Worm (Caenorhabditis elegans) whole organism, L4 larva: ENCODE data around the gene ZK686.2.

ENCODE experiments used
- F10B5.3 ChIP-seq: sonication (generic microtip); optimal IDR thresholded peaks from 2 replicates; lab custom pipeline; 2016; ENCODE audit warnings: mild to moderate bottlenecking, missing genetic modification characterization, missing compliant biosample characterization
- T20F7.1 ChIP-seq: fragments of 200-800 bp; sonication (Bioruptor generic); optimal IDR thresholded peaks from 2 replicates; lab custom pipeline; 2018; ENCODE audit warnings: mild to moderate bottlenecking, missing genetic modification characterization, missing compliant biosample characterization
- ZK337.2 ChIP-seq: fragments of 200-800 bp; sonication (Bioruptor generic); IDR thresholded peaks from 2 replicates; pipeline ENCODE4 v1.3.6; 2022; ENCODE audit warnings: missing genetic modification reagents, missing genetic modification characterization, missing compliant biosample characterization
- aha-1 ChIP-seq: fragments of 150-350 bp; peaks from one replicate; lab custom pipeline; 2014; ENCODE audit warnings: missing biosample characterization, missing genetic modification characterization
- aly-2 ChIP-seq: sonication (generic microtip); optimal IDR thresholded peaks from 2 replicates; lab custom pipeline; 2018; ENCODE audit warnings: missing biosample characterization, missing genetic modification characterization
- ceh-20 ChIP-seq: fragments of 200-800 bp; sonication (Bioruptor generic); IDR thresholded peaks from 2 replicates; pipeline ENCODE4 v1.3.6; 2022; ENCODE audit warnings: missing genetic modification reagents, missing genetic modification characterization, missing compliant biosample characterization
- ceh-28 ChIP-seq: fragments of 150-350 bp; optimal IDR thresholded peaks from 2 replicates; lab custom pipeline; 2014; ENCODE audit warnings: missing biosample characterization, missing genetic modification reagents, missing genetic modification characterization
- ceh-32 ChIP-seq: sonication (generic microtip); optimal IDR thresholded peaks from 2 replicates; lab custom pipeline; 2016; ENCODE audit warnings: mild to moderate bottlenecking, missing genetic modification characterization, missing compliant biosample characterization; ENCODE audit not compliant: poor library complexity
- ceh-62 ChIP-seq: sonication (generic microtip); optimal IDR thresholded peaks from 2 replicates; lab custom pipeline; 2017; ENCODE audit warnings: missing biosample characterization, missing genetic modification characterization
- ces-1 ChIP-seq: fragments of 150-350 bp; sonication (generic microtip); optimal IDR thresholded peaks from 4 replicates; lab custom pipeline; 2014; ENCODE audit warnings: missing biosample characterization, missing genetic modification reagents, missing genetic modification characterization
- daf-16 ChIP-seq, 3 experiments: sonication (generic microtip); optimal IDR thresholded peaks; 2 replicates each; lab custom pipeline; 2016 to 2017; ENCODE audit warnings: missing genetic modification characterization in 3 of 3, missing genetic modification reagents in 3 of 3, mild to moderate bottlenecking in 2 of 3, missing compliant biosample characterization in 2 of 3, missing biosample characterization in 1 of 3, moderate library complexity in 1 of 3
- daf-19 ChIP-seq: fragments of 200-800 bp; sonication (Bioruptor generic); conservative IDR thresholded peaks from 2 replicates; pipeline ENCODE4 v1.3.6; 2022; ENCODE audit warnings: missing genetic modification characterization, missing compliant biosample characterization
- dmd-6 ChIP-seq: fragments of 200-800 bp; sonication (Bioruptor generic); IDR thresholded peaks from 2 replicates; pipeline ENCODE4 v1.3.6; 2022; ENCODE audit warnings: missing genetic modification reagents, missing genetic modification characterization, missing compliant biosample characterization
- dmd-8 ChIP-seq: fragments of 200-800 bp; sonication (Bioruptor generic); IDR thresholded peaks from 2 replicates; pipeline ENCODE4 v1.3.6; 2022; ENCODE audit warnings: missing genetic modification characterization, missing compliant biosample characterization
- dmd-9 ChIP-seq: fragments of 200-800 bp; sonication (Bioruptor generic); IDR thresholded peaks from 2 replicates; pipeline ENCODE4 v1.3.6; 2022; ENCODE audit warnings: missing genetic modification reagents, missing genetic modification characterization, missing compliant biosample characterization
- dve-1 ChIP-seq: sonication (generic microtip); optimal IDR thresholded peaks from 2 replicates; lab custom pipeline; 2017; ENCODE audit warnings: antibody characterized with exemption, mild to moderate bottlenecking, missing genetic modification characterization, missing compliant biosample characterization; ENCODE audit not compliant: insufficient read depth
- egl-43 ChIP-seq: fragments of 200-800 bp; sonication (Bioruptor generic); IDR thresholded peaks from 2 replicates; pipeline ENCODE4 v1.3.6; 2022; ENCODE audit warnings: missing genetic modification reagents, missing genetic modification characterization, missing compliant biosample characterization
- fkh-10 ChIP-seq: fragments of 150-350 bp; optimal IDR thresholded peaks from 2 replicates; lab custom pipeline; 2014; ENCODE audit warnings: missing biosample characterization, missing genetic modification reagents, missing genetic modification characterization
- fos-1 ChIP-seq: fragments of 150-350 bp; optimal IDR thresholded peaks from 2 replicates; lab custom pipeline; 2014; ENCODE audit warnings: missing biosample characterization, missing genetic modification characterization
- gei-8 ChIP-seq: fragments of 200-800 bp; sonication (Bioruptor generic); optimal IDR thresholded peaks from 2 replicates; lab custom pipeline; 2018; ENCODE audit warnings: mild to moderate bottlenecking, missing genetic modification characterization, missing compliant biosample characterization
- hlh-11 ChIP-seq: fragments of 200-800 bp; sonication (Bioruptor generic); optimal IDR thresholded peaks from 2 replicates; lab custom pipeline; 2018; ENCODE audit warnings: mild to moderate bottlenecking, missing genetic modification characterization, missing compliant biosample characterization
- hmg-1.1 ChIP-seq: fragments of 200-800 bp; sonication (Bioruptor generic); IDR thresholded peaks from 2 replicates; pipeline ENCODE4 v1.3.6; 2022; ENCODE audit warnings: missing genetic modification reagents, missing genetic modification characterization, missing compliant biosample characterization
- lin-39 ChIP-seq: fragments of 150-350 bp; optimal IDR thresholded peaks from 2 replicates; lab custom pipeline; 2014; ENCODE audit warnings: missing biosample characterization, missing genetic modification reagents, missing genetic modification characterization
- mes-2 ChIP-seq: sonication (generic microtip); optimal IDR thresholded peaks from 2 replicates; lab custom pipeline; 2016; ENCODE audit warnings: missing genotype, mild to moderate bottlenecking, missing genetic modification characterization, missing compliant biosample characterization; ENCODE audit not compliant: poor library complexity, severe bottlenecking
- mxl-2 ChIP-seq: fragments of 200-800 bp; sonication (Bioruptor generic); conservative IDR thresholded peaks from 2 replicates; pipeline ENCODE4 v1.3.6; 2022; ENCODE audit warnings: missing genetic modification reagents, missing genetic modification characterization, missing compliant biosample characterization
- mxl-3 ChIP-seq: fragments of 200-800 bp; sonication (Bioruptor generic); optimal IDR thresholded peaks from 2 replicates; lab custom pipeline; 2018; ENCODE audit warnings: mild to moderate bottlenecking, missing genetic modification characterization, missing compliant biosample characterization
- nhr-102 ChIP-seq: sonication (generic microtip); optimal IDR thresholded peaks from 2 replicates; lab custom pipeline; 2016; ENCODE audit warnings: mild to moderate bottlenecking, missing genetic modification characterization, moderate library complexity, missing compliant biosample characterization
- nhr-11 ChIP-seq: fragments of 150-350 bp; optimal IDR thresholded peaks from 2 replicates; lab custom pipeline; 2014; ENCODE audit warnings: missing biosample characterization, missing genetic modification characterization
- nhr-237 ChIP-seq: sonication (generic microtip); optimal IDR thresholded peaks from 2 replicates; lab custom pipeline; 2017; ENCODE audit warnings: missing biosample characterization, missing genetic modification characterization
- nhr-25 ChIP-seq: sonication (generic microtip); optimal IDR thresholded peaks from 2 replicates; lab custom pipeline; 2017; ENCODE audit warnings: missing genetic modification characterization, mild to moderate bottlenecking, missing compliant biosample characterization, antibody characterized with exemption, moderate library complexity, borderline replicate concordance; ENCODE audit not compliant: insufficient read depth
- nhr-28 ChIP-seq: fragments of 150-350 bp; optimal IDR thresholded peaks from 2 replicates; lab custom pipeline; 2014; ENCODE audit warnings: missing biosample characterization, missing genetic modification characterization
- nhr-41 ChIP-seq: fragments of 200-800 bp; sonication (Bioruptor generic); IDR thresholded peaks from 2 replicates; pipeline ENCODE4 v1.3.6; 2022; ENCODE audit warnings: missing genetic modification reagents, missing genetic modification characterization, missing compliant biosample characterization
- nhr-48 ChIP-seq: sonication (generic microtip); optimal IDR thresholded peaks from 2 replicates; lab custom pipeline; 2016; ENCODE audit warnings: mild to moderate bottlenecking, missing genetic modification characterization, missing compliant biosample characterization
- nhr-6 ChIP-seq: fragments of 150-350 bp; optimal IDR thresholded peaks from 2 replicates; lab custom pipeline; 2014; ENCODE audit warnings: missing biosample characterization, missing genetic modification characterization
- pqm-1 ChIP-seq: sonication (generic microtip); optimal IDR thresholded peaks from 2 replicates; lab custom pipeline; 2017; ENCODE audit warnings: missing biosample characterization, missing genetic modification characterization
- saeg-2 ChIP-seq: fragments of 200-800 bp; sonication (Bioruptor generic); IDR thresholded peaks from 2 replicates; pipeline ENCODE4 v1.3.6; 2022; ENCODE audit warnings: missing genetic modification reagents, missing genetic modification characterization, missing compliant biosample characterization
- sdz-12 ChIP-seq: fragments of 200-800 bp; sonication (Bioruptor generic); optimal IDR thresholded peaks from 2 replicates; lab custom pipeline; 2018; ENCODE audit warnings: mild to moderate bottlenecking, missing genetic modification characterization, missing compliant biosample characterization
- snpc-1.2 ChIP-seq: fragments of 200-800 bp; sonication (Bioruptor generic); IDR thresholded peaks from 2 replicates; pipeline ENCODE4 v1.3.6; 2022; ENCODE audit warnings: missing genetic modification reagents, missing genetic modification characterization, missing compliant biosample characterization
- tra-1 ChIP-seq: fragments of 200-800 bp; sonication (Bioruptor generic); IDR thresholded peaks from 2 replicates; pipeline ENCODE4 v1.3.6; 2022; ENCODE audit warnings: missing genetic modification reagents, missing genetic modification characterization, missing compliant biosample characterization
- unc-39 ChIP-seq: sonication (generic microtip); optimal IDR thresholded peaks from 2 replicates; lab custom pipeline; 2017; ENCODE audit warnings: missing biosample characterization, missing genetic modification characterization
- unc-62 ChIP-seq, 3 experiments: fragments of 150-350 bp in 1 of 3; sonication (generic microtip); optimal IDR thresholded peaks in 2 of 3; peaks in 1 of 3; 1 replicate in 1 of 3; 2 replicates in 2 of 3; lab custom pipeline; 2014 to 2017; ENCODE audit warnings: missing biosample characterization in 3 of 3, missing genetic modification characterization in 3 of 3, missing genetic modification reagents in 3 of 3, missing genotype in 1 of 3
- zag-1 ChIP-seq: fragments of 150-350 bp; optimal IDR thresholded peaks from 2 replicates; lab custom pipeline; 2014; ENCODE audit warnings: missing biosample characterization, missing genetic modification characterization
- zfp-2 ChIP-seq: sonication (generic microtip); optimal IDR thresholded peaks from 2 replicates; lab custom pipeline; 2016; ENCODE audit warnings: mild to moderate bottlenecking, missing genetic modification characterization, missing compliant biosample characterization
- zip-2 ChIP-seq: fragments of 150-350 bp; optimal IDR thresholded peaks from 2 replicates; lab custom pipeline; 2014; ENCODE audit warnings: missing biosample characterization, missing genetic modification characterization

ZK686.2 gene

DNA sequence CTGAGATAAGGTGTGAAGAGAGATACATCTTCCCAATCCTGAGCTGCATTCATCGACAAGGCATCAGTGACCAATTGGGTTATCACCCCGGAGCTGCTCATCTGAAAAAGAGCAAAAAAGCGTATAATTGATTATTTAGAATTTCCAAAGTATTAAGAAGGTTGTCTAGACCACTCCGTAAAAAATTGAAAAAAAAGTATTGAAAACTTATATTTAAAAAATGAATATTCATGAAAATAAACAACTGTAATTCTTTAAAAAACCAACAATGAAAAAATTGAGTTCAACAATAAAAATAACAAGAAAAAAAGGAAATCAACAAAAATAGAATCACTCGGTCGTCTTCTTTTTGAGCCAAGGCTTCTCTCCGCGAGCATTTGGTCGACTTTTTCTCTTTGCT is 2.3 kb downstream of the ZK686.2 start, which contains the start of gene mtx-2:
Gene mtx-2 (minus strand): TSS at position 101 of the 400 bp plus-strand sequence.
- TF ChIP-seq dmd-9 (GFP tag; lab: Robert Waterston, UW) = no peak

DNA sequence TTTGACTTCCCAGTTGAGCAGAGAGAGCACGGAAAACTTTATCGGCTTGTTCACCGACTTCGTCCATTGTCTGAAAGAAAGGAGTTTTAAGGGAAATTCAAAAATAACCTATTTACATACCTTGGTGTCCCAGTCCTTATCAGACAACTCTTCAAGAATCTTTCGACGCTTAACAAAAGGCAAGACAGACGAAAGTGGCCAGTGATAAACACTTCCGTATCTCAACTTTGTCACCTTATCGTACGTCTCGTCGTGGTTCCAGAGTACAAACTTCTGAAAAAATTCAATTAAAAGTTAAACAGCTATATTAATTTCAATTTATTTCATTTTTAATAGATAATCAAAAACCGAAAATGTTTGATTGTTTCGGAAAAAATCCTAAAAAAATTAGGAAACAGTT is 3.6 kb downstream of the ZK686.2 start:
- TF ChIP-seq zip-2 (tag; lab: Kevin White, UChicago) (no peak), dve-1 (tag; lab: Kevin White, UChicago) (peak; percentile 66), daf-19 (no peak), nhr-25 (tag; lab: Kevin White, UChicago) (no peak), dmd-8 (GFP tag; lab: Robert Waterston, UW) (no peak), zfp-2 (tag; lab: Kevin White, UChicago) (no peak), pqm-1 (tag; lab: Kevin White, UChicago) (peak; percentile 15), F10B5.3 (tag; lab: Kevin White, UChicago) (no peak), nhr-11 (tag; lab: Kevin White, UChicago) (no peak), nhr-237 (tag; lab: Kevin White, UChicago) (no peak), zag-1 (tag; lab: Kevin White, UChicago) (no peak), daf-16 (GFP tag; optimal IDR thresholded peaks at IDR 0.05; lab: Kevin White, UChicago) (no peak), daf-16 (tag; optimal IDR thresholded peaks at IDR 0.05; lab: Kevin White, UChicago) (peak; percentile 86), hmg-1.1 (GFP tag; lab: Robert Waterston, UW) (no peak), unc-39 (no peak), saeg-2 (no peak), fos-1 (tag; lab: Kevin White, UChicago) (no peak), aly-2 (no peak), mes-2 (tag; lab: Kevin White, UChicago) (no peak), unc-62 (GFP tag; optimal IDR thresholded peaks at IDR 0.05 in 1 of 2; lab: Kevin White, UChicago) (peak in 1 of 2 experiments; percentile 85), unc-62 (tag; optimal IDR thresholded peaks at IDR 0.05; lab: Kevin White, UChicago) (no peak), mxl-2 (GFP tag; lab: Robert Waterston, UW) (no peak), egl-43 (GFP tag; lab: Robert Waterston, UW) (no peak), hlh-11 (tag; lab: Kevin White, UChicago) (peak; percentile 46), gei-8 (GFP tag; lab: Kevin White, UChicago) (no peak), aha-1 (tag; lab: Kevin White, UChicago) (no peak), ceh-62 (tag; lab: Kevin White, UChicago) (no peak), dmd-6 (GFP tag; lab: Robert Waterston, UW) (peak; percentile 47)

DNA sequence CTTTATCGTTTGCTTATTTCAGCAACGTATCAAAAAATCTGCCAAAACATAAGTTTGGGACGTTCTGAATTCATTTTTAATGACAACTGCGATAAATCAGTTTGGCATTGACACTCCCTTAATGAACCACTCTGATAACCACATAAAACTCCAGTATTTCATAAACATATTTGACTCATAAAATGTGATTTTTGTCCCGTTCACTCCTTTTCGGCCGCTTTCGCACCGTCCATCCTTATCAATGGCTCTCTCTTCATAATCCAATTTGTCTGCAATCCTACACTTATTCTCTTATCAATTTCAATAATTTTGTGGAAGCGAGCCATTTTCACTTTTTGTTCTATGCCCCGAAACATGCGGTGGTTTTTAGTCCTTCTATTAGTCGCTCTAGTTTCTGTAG is 7.3 kb downstream of the ZK686.2 start, which contains the start of gene pcp-1:
Gene pcp-1 (plus strand): TSS at position 342 of the 400 bp plus-strand sequence.
- peak; percentile 85 for TF ChIP-seq tra-1
- no peak for TF ChIP-seq ceh-28
- peak; percentile 35 for TF ChIP-seq mes-2 (tag; lab: Kevin White, UChicago)
- no peak for TF ChIP-seq ZK337.2 (GFP tag; lab: Robert Waterston, UW)
- peak; percentile 70 for TF ChIP-seq nhr-102 (tag; lab: Kevin White, UChicago)
- TF ChIP-seq ces-1 = no peak
- peak; percentile 99 for TF ChIP-seq pqm-1 (tag; lab: Kevin White, UChicago)
- TF ChIP-seq nhr-48 (tag; lab: Kevin White, UChicago) = peak; percentile 61
- TF ChIP-seq dmd-6 (GFP tag; lab: Robert Waterston, UW) = peak; percentile 91
- TF ChIP-seq mxl-2 (GFP tag; lab: Robert Waterston, UW) = 0 out of 2 replicates have a peak, but pooled peaks have one; percentile 22
- no peak for TF ChIP-seq sdz-12
- no peak for TF ChIP-seq nhr-25 (tag; lab: Kevin White, UChicago)
- no peak for TF ChIP-seq egl-43 (GFP tag; lab: Robert Waterston, UW)
- TF ChIP-seq zag-1 (tag; lab: Kevin White, UChicago) = no peak
- peak; percentile 80 for TF ChIP-seq nhr-28
- peak; percentile 33 for TF ChIP-seq T20F7.1
- TF ChIP-seq mxl-3 = peak; percentile 26
- TF ChIP-seq lin-39 (tag; lab: Kevin White, UChicago) = no peak
- 0 out of 2 replicates have a peak, but pooled peaks have one; percentile 30 for TF ChIP-seq nhr-41
- no peak for TF ChIP-seq ceh-62 (tag; lab: Kevin White, UChicago)
- TF ChIP-seq ceh-20 (GFP tag; lab: Robert Waterston, UW) = peak; percentile 61; the same call in 1 of the 2 replicates
- no peak for TF ChIP-seq snpc-1.2 (GFP tag; lab: Robert Waterston, UW)
- TF ChIP-seq fkh-10 (GFP tag; lab: Kevin White, UChicago) = no peak
- no peak for TF ChIP-seq ceh-32 (tag; lab: Kevin White, UChicago)
- TF ChIP-seq dve-1 (tag; lab: Kevin White, UChicago) = peak; percentile 93
- peak in 1 of 2 experiments; percentile 74 for TF ChIP-seq daf-16 (GFP tag; optimal IDR thresholded peaks at IDR 0.05; lab: Kevin White, UChicago)
- peak; percentile 97 for TF ChIP-seq daf-16 (tag; optimal IDR thresholded peaks at IDR 0.05; lab: Kevin White, UChicago)
- peak; percentile 43 for TF ChIP-seq nhr-6 (tag; lab: Kevin White, UChicago)
- TF ChIP-seq gei-8 (GFP tag; lab: Kevin White, UChicago) = no peak
- TF ChIP-seq zip-2 (tag; lab: Kevin White, UChicago) = no peak
